Worm (Caenorhabditis elegans) whole organism, early embryonic: ENCODE data around the gene F20G2.3.
A peak's percentile ranks its signal among the peaks of the same experiment; 100 is the strongest.

Source experiments
- B0310.2 ChIP-seq: sonication (generic microtip); optimal IDR thresholded peaks from 2 replicates; lab custom pipeline; 2016; ENCODE audit warnings: mild to moderate bottlenecking, missing genetic modification characterization, missing compliant biosample characterization
- ama-1 ChIP-seq: fragments of 150-350 bp; optimal IDR thresholded peaks from 2 replicates; lab custom pipeline; 2014
- hnd-1 ChIP-seq: sonication (generic microtip); optimal IDR thresholded peaks from 2 replicates; lab custom pipeline; 2016; ENCODE audit warnings: missing genetic modification characterization, missing compliant biosample characterization
- tbx-11 ChIP-seq: fragments of 200-800 bp; sonication (Bioruptor generic); IDR thresholded peaks from 2 replicates; pipeline ENCODE4 v1.3.6; 2022; ENCODE audit warnings: missing genetic modification characterization, missing compliant biosample characterization
- tra-4 ChIP-seq: sonication (generic microtip); optimal IDR thresholded peaks from 2 replicates; lab custom pipeline; 2017; ENCODE audit warnings: missing genetic modification characterization, missing compliant biosample characterization

ce11 chrV:13803902-13804301, 35.6 kb upstream of the F20G2.3 start, which contains the start of gene swan-2:
- TF ChIP-seq B0310.2 (tag; lab: Kevin White, UChicago) (no peak), tra-4 (tag; lab: Kevin White, UChicago) (no peak), hnd-1 (tag; lab: Kevin White, UChicago) (no peak), tbx-11 (GFP tag; lab: Robert Waterston, UW) (no peak), ama-1 (peak; percentile 22)
